Fruit fly (Drosophila melanogaster) whole organism, prepupa: Measurements from ENCODE around the gene CG1231.

Experiments used
- Blimp-1 ChIP-seq: fragments of 200-800 bp; sonication (Bioruptor generic); optimal IDR thresholded peaks from 3 replicates; lab custom pipeline; 2017; ENCODE audit warnings: missing biosample characterization, missing genetic modification characterization, mild to moderate bottlenecking, moderate library complexity, missing genetic modification reagents
- CG15336 ChIP-seq: fragments of 200-800 bp; sonication (Bioruptor generic); IDR thresholded peaks from 2 replicates; pipeline ENCODE4 v1.3.6; 2022; ENCODE audit warnings: missing biosample characterization, missing genetic modification characterization
- CG1621 ChIP-seq: fragments of 200-800 bp; sonication (Bioruptor generic); optimal IDR thresholded peaks from 3 replicates; lab custom pipeline; 2018; ENCODE audit warnings: missing biosample characterization, mild to moderate bottlenecking, missing genetic modification characterization
- CG31627 ChIP-seq: fragments of 200-800 bp; sonication (Bioruptor generic); optimal IDR thresholded peaks from 3 replicates; lab custom pipeline; 2016; ENCODE audit warnings: missing biosample characterization, missing genetic modification characterization
- CG6808 ChIP-seq: fragments of 200-800 bp; sonication (Bioruptor generic); optimal IDR thresholded peaks from 3 replicates; lab custom pipeline; 2017; ENCODE audit warnings: missing biosample characterization, missing genetic modification characterization, mild to moderate bottlenecking, moderate library complexity, missing genetic modification reagents
- Ets21C ChIP-seq: fragments of 200-800 bp; sonication (Bioruptor generic); optimal IDR thresholded peaks from 3 replicates; lab custom pipeline; 2016; ENCODE audit warnings: missing biosample characterization, missing genetic modification characterization
- Hr39 ChIP-seq: fragments of 200-800 bp; sonication (Bioruptor generic); optimal IDR thresholded peaks from 2 replicates; lab custom pipeline; 2016; ENCODE audit warnings: missing biosample characterization, missing genetic modification characterization
- OdsH ChIP-seq: fragments of 200-800 bp; sonication (Bioruptor generic); optimal IDR thresholded peaks from 3 replicates; lab custom pipeline; 2016; ENCODE audit warnings: missing biosample characterization, missing genetic modification characterization
- Sox15 ChIP-seq: fragments of 200-800 bp; sonication (Bioruptor generic); optimal IDR thresholded peaks from 3 replicates; lab custom pipeline; 2016; ENCODE audit warnings: missing biosample characterization, missing genetic modification characterization
- fkh ChIP-seq: fragments of 200-800 bp; sonication (Bioruptor generic); optimal IDR thresholded peaks from 3 replicates; lab custom pipeline; 2017; ENCODE audit warnings: missing biosample characterization, mild to moderate bottlenecking, missing genetic modification characterization, moderate library complexity
- pdm3 ChIP-seq: fragments of 200-800 bp; sonication (Bioruptor generic); optimal IDR thresholded peaks from 3 replicates; lab custom pipeline; 2016; ENCODE audit warnings: missing biosample characterization, missing genetic modification characterization

Gene CG1231

dm6 chr3L:395192-395591 is 39.0 kb downstream of the CG1231 start:
- TF ChIP-seq CG15336 (GFP tag; lab: Robert Waterston, UW) (no peak), CG6808 (GFP tag; lab: Kevin White, UChicago) (no peak), Blimp-1 (GFP tag; lab: Kevin White, UChicago) (no peak), CG1621 (no peak), Hr39 (GFP tag; lab: Kevin White, UChicago) (no peak), Ets21C (no peak), pdm3 (GFP tag; lab: Kevin White, UChicago) (no peak), OdsH (GFP tag; lab: Kevin White, UChicago) (no peak), Sox15 (GFP tag; lab: Kevin White, UChicago) (no peak), CG31627 (GFP tag; lab: Kevin White, UChicago) (no peak)

- TF ChIP-seq fkh (GFP tag; lab: Kevin White, UChicago), result no peak
- no peak for TF ChIP-seq CG1621
- TF ChIP-seq Blimp-1 (GFP tag; lab: Kevin White, UChicago), result no peak
- TF ChIP-seq, all 60 proteins: peak for 0
These were observed 44.0 kb downstream of the CG1231 start for dm6 chr3L:400252-400651.
